Worm (Caenorhabditis elegans) whole organism, midembryonic: ENCODE measurements around the gene Y105C5A.26.

Source experiments
- T22C8.4 ChIP-seq: fragments of 200-800 bp; sonication (Bioruptor generic); IDR thresholded peaks from 2 replicates; pipeline ENCODE4 v1.3.6; 2022; ENCODE audit warnings: missing genetic modification characterization, missing compliant biosample characterization
- cog-1 ChIP-seq: sonication (generic microtip); optimal IDR thresholded peaks from 2 replicates; lab custom pipeline; 2016; ENCODE audit warnings: missing genetic modification characterization, missing compliant biosample characterization
- med-1 ChIP-seq: sonication (generic microtip); optimal IDR thresholded peaks from 2 replicates; lab custom pipeline; 2017; ENCODE audit warnings: missing genetic modification characterization, mild to moderate bottlenecking, missing compliant biosample characterization, antibody characterized with exemption, missing genetic modification reagents; ENCODE audit not compliant: insufficient read depth

- TF ChIP-seq cog-1 (tag; lab: Kevin White, UChicago), result no peak
- no peak for TF ChIP-seq T22C8.4 (GFP tag; lab: Robert Waterston, UW)
- no peak for TF ChIP-seq med-1 (GFP tag; lab: Kevin White, UChicago)
These were observed 20.1 kb upstream of the Y105C5A.26 start for ce11 chrIV:15701459-15701858.
